Worm (Caenorhabditis elegans) whole organism, L4/young adult: ENCODE measurements around the gene Y39G8B.7.
"Not testable (repeated sequence)": the region's sequence is repeated elsewhere in the genome, so short reads cannot be mapped to it uniquely, and the experiment has no call there.

Source experiments
- W03F9.2 ChIP-seq: fragments of 150-350 bp; optimal IDR thresholded peaks from 2 replicates; lab custom pipeline; 2014; ENCODE audit warnings: missing biosample characterization, missing genetic modification characterization
- dao-5 ChIP-seq: sonication (generic microtip); optimal IDR thresholded peaks from 2 replicates; lab custom pipeline; 2016; ENCODE audit warnings: missing genotype, missing genetic modification characterization, moderate library complexity, missing compliant biosample characterization
- him-1 ChIP-seq: sonication (generic microtip); optimal IDR thresholded peaks from 2 replicates; lab custom pipeline; 2016; ENCODE audit warnings: missing genotype, missing genetic modification reagents, missing genetic modification characterization, missing compliant biosample characterization

The Y39G8B.7 gene

ce11 chrII:14016865-14017264 lies 22.0 kb upstream of the Y39G8B.7 start, which contains the start of gene cyp-37A1:
TSS of gene cyp-37A1 (minus strand) at chrII:14016965.
- TF ChIP-seq W03F9.2 (tag; lab: Kevin White, UChicago) (no peak), dao-5 (tag; lab: Kevin White, UChicago) (no peak)

ce11 chrII:14014637-14015036 lies 19.8 kb upstream of the Y39G8B.7 start:
- TF ChIP-seq W03F9.2 (tag; lab: Kevin White, UChicago), result no peak
- TF ChIP-seq dao-5 (tag; lab: Kevin White, UChicago), result no peak
- no peak for TF ChIP-seq him-1 (tag; lab: Kevin White, UChicago)

- TF ChIP-seq him-1 (tag; lab: Kevin White, UChicago) (no peak), W03F9.2 (tag; lab: Kevin White, UChicago) (no peak), dao-5 (tag; lab: Kevin White, UChicago) (no peak)
Measured at ce11 chrII:14010656-14011376, 16.0 kb upstream of the Y39G8B.7 start, which contains the start of gene F01D5.8. TSS of gene F01D5.8 (plus strand) at chrII:14010706.

ce11 chrII:14008359-14008758 lies 13.5 kb upstream of the Y39G8B.7 start, which contains the start of gene F01D5.7:
TSS of gene F01D5.7 (plus strand) at chrII:14008659.
- TF ChIP-seq him-1 (tag; lab: Kevin White, UChicago) (no peak), W03F9.2 (tag; lab: Kevin White, UChicago) (no peak), dao-5 (tag; lab: Kevin White, UChicago) (no peak)

ce11 chrII:14006210-14006609 lies 11.4 kb upstream of the Y39G8B.7 start, which contains the start of gene F01D5.6:
TSS of gene F01D5.6 (plus strand) at chrII:14006510.
- TF ChIP-seq him-1 (tag; lab: Kevin White, UChicago) (no peak), dao-5 (tag; lab: Kevin White, UChicago) (no peak), W03F9.2 (tag; lab: Kevin White, UChicago) (no peak)

- no peak for TF ChIP-seq him-1 (tag; lab: Kevin White, UChicago)
Measured at ce11 chrII:14005183-14005582, 10.3 kb upstream of the Y39G8B.7 start.

- TF ChIP-seq him-1 (tag; lab: Kevin White, UChicago), result no peak
- no peak for TF ChIP-seq dao-5 (tag; lab: Kevin White, UChicago)
- no peak for TF ChIP-seq W03F9.2 (tag; lab: Kevin White, UChicago)
Measured at ce11 chrII:14004770-14005169, 9.9 kb upstream of the Y39G8B.7 start.

- no peak for TF ChIP-seq him-1 (tag; lab: Kevin White, UChicago)
Measured at ce11 chrII:14003821-14004430, 9.1 kb upstream of the Y39G8B.7 start.

ce11 chrII:14002200-14002599 lies 7.4 kb upstream of the Y39G8B.7 start, which contains the start of gene F01D5.5:
TSS of gene F01D5.5 (minus strand) at chrII:14002300.
- TF ChIP-seq dao-5 (tag; lab: Kevin White, UChicago) (no peak), him-1 (tag; lab: Kevin White, UChicago) (no peak), W03F9.2 (tag; lab: Kevin White, UChicago) (no peak)

ce11 chrII:14000044-14000443 lies 5.2 kb upstream of the Y39G8B.7 start, which contains the start of gene F01D5.3:
TSS of gene F01D5.3 (minus strand) at chrII:14000144.
- not testable (repeated sequence) for TF ChIP-seq dao-5, him-1, W03F9.2 (tag; lab: Kevin White, UChicago)

- TF ChIP-seq W03F9.2 (tag; lab: Kevin White, UChicago) (no peak), dao-5 (tag; lab: Kevin White, UChicago) (no peak), him-1 (tag; lab: Kevin White, UChicago) (no peak)
Measured at ce11 chrII:13998964-13999363, 4.1 kb upstream of the Y39G8B.7 start, which contains the start of gene F01D5.2. TSS of gene F01D5.2 (minus strand) at chrII:13999064.

ce11 chrII:13997989-13998388 lies 3.2 kb upstream of the Y39G8B.7 start:
- no peak for TF ChIP-seq him-1 (tag; lab: Kevin White, UChicago)

ce11 chrII:13997477-13997876 lies 2.6 kb upstream of the Y39G8B.7 start, which contains the start of gene F01D5.1:
TSS of gene F01D5.1 (minus strand) at chrII:13997581.
- TF ChIP-seq him-1 (tag; lab: Kevin White, UChicago), result no peak
- TF ChIP-seq dao-5 (tag; lab: Kevin White, UChicago), result no peak
- TF ChIP-seq W03F9.2 (tag; lab: Kevin White, UChicago), result no peak

- TF ChIP-seq W03F9.2 (tag; lab: Kevin White, UChicago) (no peak), him-1 (tag; lab: Kevin White, UChicago) (no peak)
Measured at ce11 chrII:13991741-13992140, 3.1 kb downstream of the Y39G8B.7 start, which contains the start of gene Y39G8B.5. TSS of gene Y39G8B.5 (minus strand) at chrII:13991841.
